Worm (Caenorhabditis elegans) whole organism, late embryonic: ENCODE results near the gene hlh-6.

Experiments
- F13H6.1 ChIP-seq: sonication (generic microtip); optimal IDR thresholded peaks from 2 replicates; lab custom pipeline; 2016; ENCODE audit warnings: missing genetic modification characterization, missing compliant biosample characterization
- K02D7.2 ChIP-seq: sonication (generic microtip); optimal IDR thresholded peaks from 2 replicates; lab custom pipeline; 2017; ENCODE audit warnings: mild to moderate bottlenecking, missing genetic modification characterization, missing compliant biosample characterization
- T23F11.4 ChIP-seq: fragments of 200-800 bp; sonication (Bioruptor generic); optimal IDR thresholded peaks from 2 replicates; lab custom pipeline; 2018; ENCODE audit warnings: mild to moderate bottlenecking, missing genetic modification characterization, missing compliant biosample characterization
- ahr-1 ChIP-seq: sonication (generic microtip); optimal IDR thresholded peaks from 2 replicates; lab custom pipeline; 2016; ENCODE audit warnings: missing genetic modification characterization, missing compliant biosample characterization
- ceh-14 ChIP-seq: sonication (generic microtip); optimal IDR thresholded peaks from 2 replicates; lab custom pipeline; 2016; ENCODE audit warnings: missing genotype, missing genetic modification characterization, missing compliant biosample characterization
- ceh-18 ChIP-seq: sonication (generic microtip); optimal IDR thresholded peaks from 2 replicates; lab custom pipeline; 2016; ENCODE audit warnings: missing genetic modification characterization, missing compliant biosample characterization
- ceh-19 ChIP-seq: fragments of 200-800 bp; sonication (Bioruptor generic); optimal IDR thresholded peaks from 2 replicates; lab custom pipeline; 2018; ENCODE audit warnings: mild to moderate bottlenecking, missing genetic modification characterization, missing compliant biosample characterization
- ceh-2 ChIP-seq: sonication (generic microtip); optimal IDR thresholded peaks from 2 replicates; lab custom pipeline; 2016; ENCODE audit warnings: missing genotype, missing genetic modification characterization, missing compliant biosample characterization
- ceh-24 ChIP-seq: sonication (generic microtip); optimal IDR thresholded peaks from 2 replicates; lab custom pipeline; 2016; ENCODE audit warnings: mild to moderate bottlenecking, missing genetic modification characterization, missing compliant biosample characterization
- ceh-30 ChIP-seq: fragments of 150-350 bp; optimal IDR thresholded peaks from 2 replicates; lab custom pipeline; 2014; ENCODE audit warnings: missing biosample characterization, missing genetic modification characterization
- ceh-34 ChIP-seq: sonication (generic microtip); optimal IDR thresholded peaks from 2 replicates; lab custom pipeline; 2016; ENCODE audit warnings: mild to moderate bottlenecking, missing genetic modification characterization, missing compliant biosample characterization
- ceh-45 ChIP-seq: fragments of 200-800 bp; sonication (Bioruptor generic); IDR thresholded peaks from 2 replicates; pipeline ENCODE4 v1.3.6; 2022; ENCODE audit warnings: missing genetic modification reagents, missing genetic modification characterization, missing compliant biosample characterization
- ceh-48 ChIP-seq: sonication (generic microtip); optimal IDR thresholded peaks from 2 replicates; lab custom pipeline; 2016; ENCODE audit warnings: missing genetic modification characterization, inconsistent platforms, missing compliant biosample characterization
- ceh-6 ChIP-seq: fragments of 200-800 bp; sonication (Bioruptor generic); optimal IDR thresholded peaks from 2 replicates; lab custom pipeline; 2018; ENCODE audit warnings: mild to moderate bottlenecking, missing genetic modification characterization, missing compliant biosample characterization
- ceh-9 ChIP-seq: sonication (generic microtip); optimal IDR thresholded peaks from 2 replicates; lab custom pipeline; 2016; ENCODE audit warnings: mild to moderate bottlenecking, missing genetic modification characterization, inconsistent platforms, missing compliant biosample characterization
- che-1 ChIP-seq: sonication (generic microtip); optimal IDR thresholded peaks from 2 replicates; lab custom pipeline; 2016; ENCODE audit warnings: mild to moderate bottlenecking, missing genetic modification characterization, missing compliant biosample characterization
- dmd-4 ChIP-seq: sonication (generic microtip); optimal IDR thresholded peaks from 2 replicates; lab custom pipeline; 2016; ENCODE audit warnings: borderline replicate concordance, missing genetic modification characterization, missing compliant biosample characterization
- dve-1 ChIP-seq: sonication (generic microtip); optimal IDR thresholded peaks from 2 replicates; lab custom pipeline; 2017; ENCODE audit warnings: antibody characterized with exemption, mild to moderate bottlenecking, missing genetic modification characterization, missing compliant biosample characterization
- elt-4 ChIP-seq: sonication (generic microtip); optimal IDR thresholded peaks from 2 replicates; lab custom pipeline; 2016; ENCODE audit warnings: missing genetic modification characterization, missing compliant biosample characterization
- eyg-1 ChIP-seq: sonication (generic microtip); optimal IDR thresholded peaks from 2 replicates; lab custom pipeline; 2016; ENCODE audit warnings: missing genotype, missing genetic modification characterization, missing compliant biosample characterization
- fkh-10 ChIP-seq: fragments of 150-350 bp; optimal IDR thresholded peaks from 2 replicates; lab custom pipeline; 2014; ENCODE audit warnings: missing biosample characterization, missing genetic modification reagents, missing genetic modification characterization
- fkh-6 ChIP-seq: sonication (generic microtip); optimal IDR thresholded peaks from 2 replicates; lab custom pipeline; 2016; ENCODE audit warnings: missing genetic modification characterization, missing compliant biosample characterization
- gmeb-2 ChIP-seq: sonication (generic microtip); optimal IDR thresholded peaks from 2 replicates; lab custom pipeline; 2016; ENCODE audit warnings: missing genetic modification characterization, inconsistent platforms, missing compliant biosample characterization
- hlh-13 ChIP-seq: fragments of 200-800 bp; sonication (Bioruptor generic); optimal IDR thresholded peaks from 2 replicates; lab custom pipeline; 2018; ENCODE audit warnings: mild to moderate bottlenecking, missing genetic modification characterization, missing compliant biosample characterization
- hlh-15 ChIP-seq: sonication (generic microtip); optimal IDR thresholded peaks from 2 replicates; lab custom pipeline; 2016; ENCODE audit warnings: missing genetic modification characterization, missing compliant biosample characterization
- hlh-30 ChIP-seq: sonication (generic microtip); optimal IDR thresholded peaks from 2 replicates; lab custom pipeline; 2017; ENCODE audit warnings: antibody characterized with exemption, missing genetic modification characterization, missing compliant biosample characterization; ENCODE audit not compliant: insufficient read depth
- hlh-6 ChIP-seq: sonication (generic microtip); optimal IDR thresholded peaks from 2 replicates; lab custom pipeline; 2016; ENCODE audit warnings: missing genotype, missing genetic modification characterization, missing compliant biosample characterization
- hlh-8 ChIP-seq: sonication (generic microtip); optimal IDR thresholded peaks from 2 replicates; lab custom pipeline; 2016; ENCODE audit warnings: missing genotype, missing genetic modification characterization, missing compliant biosample characterization
- lim-6 ChIP-seq: sonication (generic microtip); optimal IDR thresholded peaks from 2 replicates; lab custom pipeline; 2016; ENCODE audit warnings: missing genetic modification characterization, missing compliant biosample characterization
- nfya-1 ChIP-seq: sonication (generic microtip); optimal IDR thresholded peaks from 2 replicates; lab custom pipeline; 2017; ENCODE audit warnings: missing genetic modification characterization, mild to moderate bottlenecking, missing compliant biosample characterization, antibody characterized with exemption, moderate library complexity
- nhr-232 ChIP-seq: sonication (generic microtip); optimal IDR thresholded peaks from 2 replicates; lab custom pipeline; 2016; ENCODE audit warnings: missing genetic modification characterization, missing compliant biosample characterization
- npax-4 ChIP-seq: sonication (generic microtip); optimal IDR thresholded peaks from 2 replicates; lab custom pipeline; 2016; ENCODE audit warnings: missing genetic modification characterization, missing compliant biosample characterization
- odd-2 ChIP-seq: sonication (generic microtip); optimal IDR thresholded peaks from 2 replicates; lab custom pipeline; 2017; ENCODE audit warnings: antibody characterized with exemption, mild to moderate bottlenecking, missing genetic modification characterization, missing compliant biosample characterization
- pha-2 ChIP-seq: sonication (generic microtip); optimal IDR thresholded peaks from 2 replicates; lab custom pipeline; 2017; ENCODE audit warnings: mild to moderate bottlenecking, missing genetic modification characterization, missing compliant biosample characterization
- pros-1 ChIP-seq: fragments of 150-350 bp; optimal IDR thresholded peaks from 2 replicates; lab custom pipeline; 2014; ENCODE audit warnings: missing biosample characterization, missing genetic modification reagents, missing genetic modification characterization
- ref-2 ChIP-seq: sonication (generic microtip); optimal IDR thresholded peaks from 2 replicates; lab custom pipeline; 2016; ENCODE audit warnings: missing genetic modification characterization, missing compliant biosample characterization
- rnt-1 ChIP-seq: sonication (generic microtip); optimal IDR thresholded peaks from 2 replicates; lab custom pipeline; 2016; ENCODE audit warnings: missing genetic modification characterization, missing compliant biosample characterization
- sdc-2 ChIP-seq: sonication (generic microtip); optimal IDR thresholded peaks from 2 replicates; lab custom pipeline; 2016; ENCODE audit warnings: missing genotype, missing genetic modification characterization, missing compliant biosample characterization
- sox-2 ChIP-seq: fragments of 200-800 bp; sonication (Bioruptor generic); IDR thresholded peaks from 2 replicates; pipeline ENCODE4 v1.3.6; 2022; ENCODE audit warnings: missing genetic modification reagents, missing genetic modification characterization, missing compliant biosample characterization
- sox-4 ChIP-seq: sonication (generic microtip); optimal IDR thresholded peaks from 2 replicates; lab custom pipeline; 2017; ENCODE audit warnings: mild to moderate bottlenecking, missing genetic modification characterization, inconsistent platforms, missing compliant biosample characterization
- tbx-2 ChIP-seq: sonication (generic microtip); optimal IDR thresholded peaks from 2 replicates; lab custom pipeline; 2016; ENCODE audit warnings: missing genetic modification characterization, missing compliant biosample characterization
- ttx-3 ChIP-seq: sonication (generic microtip); optimal IDR thresholded peaks from 2 replicates; lab custom pipeline; 2016; ENCODE audit warnings: missing genetic modification reagents, missing genetic modification characterization, missing compliant biosample characterization
- unc-3 ChIP-seq, 2 experiments: fragments of 200-800 bp in 1 of 2; sonication (Bioruptor generic) in 1 of 2; sonication (generic microtip) in 1 of 2; conservative IDR thresholded peaks in 1 of 2; optimal IDR thresholded peaks in 1 of 2; 2 replicates each; pipeline versions ENCODE4 v1.3.6 to Lab custom; 2016 to 2022; ENCODE audit warnings: missing compliant biosample characterization in 2 of 2, missing genetic modification characterization in 2 of 2, missing genetic modification reagents in 1 of 2
- unc-42 ChIP-seq: sonication (generic microtip); optimal IDR thresholded peaks from 2 replicates; lab custom pipeline; 2016; ENCODE audit warnings: missing genotype, missing genetic modification characterization, missing compliant biosample characterization
- unc-55 ChIP-seq: sonication (generic microtip); optimal IDR thresholded peaks from 2 replicates; lab custom pipeline; 2017; ENCODE audit warnings: missing biosample characterization, missing genetic modification reagents, missing genetic modification characterization
- zip-5 ChIP-seq: sonication (generic microtip); optimal IDR thresholded peaks from 2 replicates; lab custom pipeline; 2016; ENCODE audit warnings: missing genetic modification characterization, missing compliant biosample characterization

Gene hlh-6

ce11 chrII:9649191-9649590 is 34.6 kb upstream of the hlh-6 start, which contains the start of gene ZK1307.9:
Gene ZK1307.9, plus strand, starts transcription at chrII:9649491.
- TF ChIP-seq ceh-6 (GFP tag; lab: Kevin White, UChicago): no peak
- TF ChIP-seq sox-4: no peak
- TF ChIP-seq sdc-2 (tag; lab: Kevin White, UChicago): no peak
- TF ChIP-seq ceh-45 (GFP tag; lab: Robert Waterston, UW): no peak
- no peak for TF ChIP-seq ceh-14
- TF ChIP-seq ahr-1 (tag; lab: Kevin White, UChicago): no peak
- TF ChIP-seq fkh-6 (tag; lab: Kevin White, UChicago): no peak
- TF ChIP-seq hlh-8: no peak

ce11 chrII:9646928-9647838 is 32.6 kb upstream of the hlh-6 start, which contains the start of gene sqv-8:
Gene sqv-8, plus strand, starts transcription at chrII:9646978.
- peak; percentile 46 for TF ChIP-seq ceh-48
- TF ChIP-seq ceh-9: no peak
- TF ChIP-seq hlh-30 (tag; lab: Kevin White, UChicago): peak; percentile 87

DNA sequence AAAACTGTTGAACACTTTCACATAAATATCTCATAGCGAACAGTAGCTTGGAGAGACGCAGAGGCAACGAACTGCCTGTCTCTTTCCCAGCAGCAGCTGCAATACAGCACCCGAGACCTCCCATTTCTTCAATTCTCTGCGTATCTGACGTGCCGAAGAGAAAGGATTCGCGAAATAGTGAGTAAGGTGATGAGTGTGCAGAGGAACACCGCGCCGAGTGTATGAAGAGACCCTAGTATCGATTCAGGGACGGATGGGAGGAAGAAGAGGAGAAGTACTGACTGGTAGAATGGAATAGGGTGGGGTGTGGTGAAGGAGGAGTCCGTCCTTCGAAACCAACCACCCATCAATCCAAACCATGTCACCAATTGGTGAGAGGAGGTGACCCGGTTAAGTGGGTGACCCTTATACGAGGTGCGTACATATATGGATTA is 31.5 kb upstream of the hlh-6 start:
- TF ChIP-seq ceh-14 (peak; percentile 47), ceh-45 (GFP tag; lab: Robert Waterston, UW) (no peak), ceh-19 (GFP tag; lab: Kevin White, UChicago) (no peak), ref-2 (tag; lab: Kevin White, UChicago) (peak; percentile 72), ceh-48 (peak; percentile 80), pros-1 (tag; lab: Kevin White, UChicago) (peak; percentile 78), unc-55 (GFP tag; lab: Kevin White, UChicago) (peak; percentile 77), zip-5 (no peak), elt-4 (tag; lab: Kevin White, UChicago) (no peak), nfya-1 (tag; lab: Kevin White, UChicago) (peak; percentile 89), nhr-232 (no peak), hlh-30 (tag; lab: Kevin White, UChicago) (peak; percentile 85), hlh-8 (no peak), odd-2 (tag; lab: Kevin White, UChicago) (no peak), ceh-34 (tag; lab: Kevin White, UChicago) (peak; percentile 76), pha-2 (peak; percentile 3), gmeb-2 (tag; lab: Kevin White, UChicago) (no peak), tbx-2 (tag; lab: Kevin White, UChicago) (peak; percentile 66), lim-6 (tag; lab: Kevin White, UChicago) (no peak), ceh-2 (peak; percentile 45), fkh-10 (GFP tag; lab: Kevin White, UChicago) (no peak), rnt-1 (tag; lab: Kevin White, UChicago) (peak; percentile 59), F13H6.1 (no peak), hlh-13 (no peak), hlh-6 (tag; lab: Kevin White, UChicago) (peak; percentile 40), npax-4 (tag; lab: Kevin White, UChicago) (no peak), eyg-1 (tag; lab: Kevin White, UChicago) (no peak), dve-1 (tag; lab: Kevin White, UChicago) (peak; percentile 32), che-1 (tag; lab: Kevin White, UChicago) (no peak), sox-2 (no peak), ceh-18 (tag; lab: Kevin White, UChicago) (peak; percentile 56), fkh-6 (tag; lab: Kevin White, UChicago) (no peak), hlh-15 (tag; lab: Kevin White, UChicago) (no peak), unc-3 (GFP tag; conservative IDR thresholded peaks at IDR 0.05; lab: Robert Waterston, UW) (no peak), unc-3 (tag; optimal IDR thresholded peaks at IDR 0.05; lab: Kevin White, UChicago) (no peak), unc-42 (tag; lab: Kevin White, UChicago) (peak; percentile 19), dmd-4 (peak; percentile 58), K02D7.2 (tag; lab: Kevin White, UChicago) (no peak), ceh-24 (no peak), ceh-30 (tag; lab: Kevin White, UChicago) (peak; percentile 58), ttx-3 (no peak), T23F11.4 (GFP tag; lab: Kevin White, UChicago) (no peak)
